Fruit fly (Drosophila melanogaster): Measurements from ENCODE around the gene Rpt3.

Rpt3 gene

DNA sequence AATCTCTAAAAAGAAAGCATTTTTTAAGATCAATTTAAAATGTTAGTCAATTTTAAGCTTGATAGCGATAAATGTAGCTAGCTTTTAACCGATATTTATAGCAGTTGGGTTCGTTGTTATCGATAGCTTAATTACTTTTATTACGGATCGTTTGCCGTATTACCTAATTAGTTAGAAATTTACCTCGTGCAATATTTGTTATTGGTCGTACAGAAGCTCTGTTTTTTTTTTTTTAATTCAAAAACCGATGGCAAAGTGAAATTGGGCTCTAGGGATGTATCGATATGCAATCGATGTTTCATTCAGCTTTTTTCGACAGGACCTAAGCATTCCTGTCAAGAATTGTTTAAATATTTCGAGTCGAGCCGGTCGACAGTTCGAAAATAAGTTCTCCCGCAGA, 32.7 kb upstream of the Rpt3 start, which contains the start of gene CG2061 (continued):
- TF ChIP-seq sna (GFP tag; IDR thresholded peaks at IDR 0.05; ENCODE audit: partially characterized antibody): peak; percentile 74
- no peak for TF ChIP-seq tap (tag; optimal IDR thresholded peaks at IDR 0.05)
- no peak for TF ChIP-seq CG31388 (GFP tag; optimal IDR thresholded peaks at IDR 0.05)
- peak; percentile 58 for TF ChIP-seq hbn (GFP tag; IDR thresholded peaks at IDR 0.05; ENCODE audit: partially characterized antibody)
- TF ChIP-seq Xbp1 (GFP tag; optimal IDR thresholded peaks at IDR 0.05): no peak
- TF ChIP-seq stwl (tag; optimal IDR thresholded peaks at IDR 0.05): peak; percentile 2
- TF ChIP-seq nerfin-2 (GFP tag; IDR thresholded peaks at IDR 0.05; ENCODE audit: partially characterized antibody): peak; percentile 71
- TF ChIP-seq Sry-δ (GFP tag; optimal IDR thresholded peaks at IDR 0.05): peak; percentile 56
- peak; percentile 72 for TF ChIP-seq tna (GFP tag; IDR thresholded peaks at IDR 0.05; ENCODE audit: partially characterized antibody)
- no peak for TF ChIP-seq Atf-2 (GFP tag; optimal IDR thresholded peaks at IDR 0.05)
- TF ChIP-seq Dll (GFP tag; IDR thresholded peaks at IDR 0.05; ENCODE audit: partially characterized antibody): peak; percentile 81
- no peak for TF ChIP-seq nau (GFP tag; optimal IDR thresholded peaks at IDR 0.05)
- no peak for TF ChIP-seq az2 (GFP tag; optimal IDR thresholded peaks at IDR 0.05)
- TF ChIP-seq Doc3 (GFP tag; IDR thresholded peaks at IDR 0.05; ENCODE audit: partially characterized antibody): peak; percentile 72; the same call in 2 of the 3 replicates
- TF ChIP-seq sc (optimal IDR thresholded peaks at IDR 0.05): no peak
- no peak for TF ChIP-seq sc (GFP tag; optimal IDR thresholded peaks at IDR 0.05)
- TF ChIP-seq CG13287 (GFP tag; IDR thresholded peaks at IDR 0.05; ENCODE audit: partially characterized antibody): peak; percentile 81
- no peak for TF ChIP-seq ssp (GFP tag; IDR thresholded peaks at IDR 0.05)
- TF ChIP-seq CG14965 (GFP tag; optimal IDR thresholded peaks at IDR 0.05; ENCODE audit: borderline replicate concordance): no peak
- peak; percentile 71 for TF ChIP-seq unc-4 (GFP tag; IDR thresholded peaks at IDR 0.05; ENCODE audit: partially characterized antibody)
- peak; percentile 68 for TF ChIP-seq bbx (GFP tag; IDR thresholded peaks at IDR 0.05; ENCODE audit: partially characterized antibody)
- no peak for TF ChIP-seq Ets65A (GFP tag)
- TF ChIP-seq CG9817 (tag; optimal IDR thresholded peaks at IDR 0.05): no peak
- peak; percentile 58; the same call in 2 of the 3 replicates for TF ChIP-seq CG6791 (GFP tag; IDR thresholded peaks at IDR 0.05; ENCODE audit: partially characterized antibody)
- peak; percentile 68; the same call in 2 of the 3 replicates for TF ChIP-seq zen2 (GFP tag; IDR thresholded peaks at IDR 0.05; ENCODE audit: partially characterized antibody)
- peak; percentile 66; the same call in 2 of the 3 replicates for TF ChIP-seq CG16813 (GFP tag; IDR thresholded peaks at IDR 0.05; ENCODE audit: partially characterized antibody)
- TF ChIP-seq Six4 (GFP tag; optimal IDR thresholded peaks at IDR 0.05): no peak
- no peak for TF ChIP-seq CG11085 (GFP tag; IDR thresholded peaks at IDR 0.05)
- TF ChIP-seq CG7839 (tag; optimal IDR thresholded peaks at IDR 0.05): no peak
- peak; percentile 13 for TF ChIP-seq exex (tag; optimal IDR thresholded peaks at IDR 0.05)
- TF ChIP-seq CG7963 (GFP tag; IDR thresholded peaks at IDR 0.05; ENCODE audit: partially characterized antibody): peak; percentile 52; the same call in 1 of the 3 replicates
- TF ChIP-seq inv (GFP tag; IDR thresholded peaks at IDR 0.05; ENCODE audit: partially characterized antibody): peak; percentile 66
- peak; percentile 38 for TF ChIP-seq Dp (GFP tag; optimal IDR thresholded peaks at IDR 0.05)
- TF ChIP-seq Pdp1 (GFP tag; optimal IDR thresholded peaks at IDR 0.05): peak in 1 of 2 experiments; percentile 14
- no peak for TF ChIP-seq chif (GFP tag; optimal IDR thresholded peaks at IDR 0.05)
- peak; percentile 52; the same call in 1 of the 3 replicates for TF ChIP-seq Opbp (GFP tag; IDR thresholded peaks at IDR 0.05; ENCODE audit: partially characterized antibody)
- TF ChIP-seq vnd (GFP tag; IDR thresholded peaks at IDR 0.05; ENCODE audit: partially characterized antibody): peak; percentile 68
- peak; percentile 84 for TF ChIP-seq CG14860 (GFP tag; IDR thresholded peaks at IDR 0.05; ENCODE audit: partially characterized antibody)
- TF ChIP-seq Gsc (GFP tag; IDR thresholded peaks at IDR 0.05): no peak
- TF ChIP-seq CG2116 (GFP tag; optimal IDR thresholded peaks at IDR 0.05): peak; percentile 71
- no peak for TF ChIP-seq CTCF (GFP tag; optimal IDR thresholded peaks at IDR 0.05)
- no peak for TF ChIP-seq CG30431 (GFP tag; optimal IDR thresholded peaks at IDR 0.05)
- no peak for TF ChIP-seq HmgZ (tag; optimal IDR thresholded peaks at IDR 0.05)
- peak; percentile 69; the same call in 2 of the 3 replicates for TF ChIP-seq knrl (GFP tag; IDR thresholded peaks at IDR 0.05; ENCODE audit: partially characterized antibody)
